Worm (Caenorhabditis elegans) whole organism, L1 larva: ENCODE measurements around the gene gst-19.
A peak's percentile ranks its signal among the peaks of the same experiment; 100 is the strongest.

Experiments
- C16A3.4 ChIP-seq: fragments of 150-350 bp; optimal IDR thresholded peaks from 2 replicates; lab custom pipeline; 2014; ENCODE audit warnings: missing biosample characterization, missing genetic modification characterization
- F16B12.6 ChIP-seq: fragments of 150-350 bp; optimal IDR thresholded peaks from 2 replicates; lab custom pipeline; 2014; ENCODE audit warnings: missing biosample characterization, missing genetic modification characterization
- alr-1 ChIP-seq: fragments of 200-800 bp; sonication (Bioruptor generic); optimal IDR thresholded peaks from 2 replicates; lab custom pipeline; 2018; ENCODE audit warnings: borderline replicate concordance, mild to moderate bottlenecking, missing genetic modification characterization, missing compliant biosample characterization
- ama-1 ChIP-seq: fragments of 150-350 bp; optimal IDR thresholded peaks from 2 replicates; lab custom pipeline; 2014
- blmp-1 ChIP-seq: fragments of 150-350 bp; optimal IDR thresholded peaks from 2 replicates; lab custom pipeline; 2014; ENCODE audit warnings: missing biosample characterization, missing genetic modification characterization
- ceh-63 ChIP-seq: fragments of 200-800 bp; sonication (Bioruptor generic); optimal IDR thresholded peaks from 2 replicates; lab custom pipeline; 2018; ENCODE audit warnings: mild to moderate bottlenecking, missing genetic modification characterization, missing compliant biosample characterization
- ceh-8 ChIP-seq: fragments of 200-800 bp; sonication (Bioruptor generic); optimal IDR thresholded peaks from 2 replicates; lab custom pipeline; 2018; ENCODE audit warnings: mild to moderate bottlenecking, missing genetic modification characterization, moderate library complexity, missing compliant biosample characterization
- ceh-88 ChIP-seq: fragments of 200-800 bp; sonication (Bioruptor generic); IDR thresholded peaks from 2 replicates; pipeline ENCODE4 v1.3.6; 2022; ENCODE audit warnings: missing genetic modification characterization, missing compliant biosample characterization
- dsc-1 ChIP-seq: sonication (generic microtip); optimal IDR thresholded peaks from 2 replicates; lab custom pipeline; 2016; ENCODE audit warnings: mild to moderate bottlenecking, missing genetic modification characterization, missing compliant biosample characterization
- egl-13 ChIP-seq: sonication (generic microtip); optimal IDR thresholded peaks from 2 replicates; lab custom pipeline; 2016; ENCODE audit warnings: missing genotype, missing genetic modification reagents, missing genetic modification characterization, missing compliant biosample characterization
- egl-27 ChIP-seq, 2 experiments: fragments of 150-350 bp in 1 of 2; sonication (generic microtip); optimal IDR thresholded peaks; 3 replicates each; lab custom pipeline; 2017 to 2018; ENCODE audit warnings: missing biosample characterization in 2 of 2, missing genetic modification characterization in 2 of 2, missing genetic modification reagents in 2 of 2
- elt-2 ChIP-seq: sonication (generic microtip); optimal IDR thresholded peaks from 2 replicates; lab custom pipeline; 2016; ENCODE audit warnings: missing genetic modification characterization, mild to moderate bottlenecking, inconsistent platforms, missing compliant biosample characterization, missing genetic modification reagents
- ets-5 ChIP-seq: fragments of 200-800 bp; sonication (Bioruptor generic); IDR thresholded peaks from 2 replicates; pipeline ENCODE4 v1.3.6; 2022; ENCODE audit warnings: missing genetic modification characterization, missing compliant biosample characterization
- fkh-10 ChIP-seq: sonication (generic microtip); optimal IDR thresholded peaks from 2 replicates; lab custom pipeline; 2017; ENCODE audit warnings: missing biosample characterization, missing genetic modification reagents, missing genetic modification characterization
- fos-1 ChIP-seq: fragments of 150-350 bp; optimal IDR thresholded peaks from 2 replicates; lab custom pipeline; 2014; ENCODE audit warnings: missing biosample characterization, missing genetic modification characterization
- hpl-2 ChIP-seq: fragments of 150-350 bp; optimal IDR thresholded peaks from 2 replicates; lab custom pipeline; 2014; ENCODE audit warnings: missing biosample characterization, missing genetic modification reagents, missing genetic modification characterization
- irx-1 ChIP-seq: sonication (generic microtip); optimal IDR thresholded peaks from 2 replicates; lab custom pipeline; 2016; ENCODE audit warnings: missing genetic modification characterization, missing compliant biosample characterization
- isw-1 ChIP-seq: fragments of 200-800 bp; sonication (Bioruptor generic); IDR thresholded peaks from 2 replicates; pipeline ENCODE4 v1.3.6; 2022; ENCODE audit warnings: missing genetic modification characterization, missing compliant biosample characterization
- lin-15B ChIP-seq: fragments of 150-350 bp; sonication (generic microtip); optimal IDR thresholded peaks from 3 replicates; lab custom pipeline; 2014; ENCODE audit warnings: missing biosample characterization, missing genetic modification characterization
- lin-39 ChIP-seq: fragments of 150-350 bp; optimal IDR thresholded peaks from 2 replicates; lab custom pipeline; 2014; ENCODE audit warnings: missing biosample characterization, missing genetic modification reagents, missing genetic modification characterization
- lir-3 ChIP-seq: sonication (generic microtip); optimal IDR thresholded peaks from 2 replicates; lab custom pipeline; 2016; ENCODE audit warnings: mild to moderate bottlenecking, missing genetic modification characterization, moderate library complexity, missing compliant biosample characterization; ENCODE audit not compliant: poor library complexity
- lsy-2 ChIP-seq, 2 experiments: fragments of 150-350 bp; optimal IDR thresholded peaks; 2 replicates each; lab custom pipeline; 2014; ENCODE audit warnings: missing biosample characterization in 2 of 2, missing genetic modification characterization in 2 of 2
- mef-2 ChIP-seq: fragments of 150-350 bp; optimal IDR thresholded peaks from 2 replicates; lab custom pipeline; 2014; ENCODE audit warnings: missing biosample characterization, missing genetic modification characterization
- mep-1 ChIP-seq: fragments of 150-350 bp; optimal IDR thresholded peaks from 2 replicates; lab custom pipeline; 2014; ENCODE audit warnings: missing biosample characterization, missing genetic modification characterization
- nhr-11 ChIP-seq: fragments of 150-350 bp; optimal IDR thresholded peaks from 2 replicates; lab custom pipeline; 2014; ENCODE audit warnings: missing biosample characterization, missing genetic modification characterization
- nhr-19 ChIP-seq: fragments of 200-800 bp; sonication (Bioruptor generic); conservative IDR thresholded peaks from 2 replicates; pipeline ENCODE4 v1.3.6; 2022; ENCODE audit warnings: missing genetic modification characterization, missing compliant biosample characterization
- nhr-20 ChIP-seq: sonication (generic microtip); optimal IDR thresholded peaks from 2 replicates; lab custom pipeline; 2016; ENCODE audit warnings: mild to moderate bottlenecking, missing genetic modification characterization, missing compliant biosample characterization
- nhr-28 ChIP-seq: fragments of 150-350 bp; optimal IDR thresholded peaks from 2 replicates; lab custom pipeline; 2014; ENCODE audit warnings: missing biosample characterization, missing genetic modification characterization
- nhr-47 ChIP-seq: sonication (generic microtip); optimal IDR thresholded peaks from 2 replicates; lab custom pipeline; 2016; ENCODE audit warnings: mild to moderate bottlenecking, missing genetic modification characterization, moderate library complexity, missing compliant biosample characterization
- nhr-71 ChIP-seq: sonication (generic microtip); optimal IDR thresholded peaks from 2 replicates; lab custom pipeline; 2016; ENCODE audit warnings: mild to moderate bottlenecking, missing genetic modification characterization, moderate library complexity, missing compliant biosample characterization
- nhr-85 ChIP-seq: sonication (generic microtip); peaks from one replicate; lab custom pipeline; 2016; ENCODE audit warnings: missing genetic modification characterization, inconsistent platforms, missing compliant biosample characterization
- nhr-90 ChIP-seq: sonication (generic microtip); optimal IDR thresholded peaks from 2 replicates; lab custom pipeline; 2016; ENCODE audit warnings: mild to moderate bottlenecking, missing genetic modification characterization, missing compliant biosample characterization; ENCODE audit not compliant: poor library complexity
- pax-3 ChIP-seq: fragments of 200-800 bp; sonication (Bioruptor generic); optimal IDR thresholded peaks from 2 replicates; lab custom pipeline; 2018; ENCODE audit warnings: mild to moderate bottlenecking, missing genetic modification characterization, moderate library complexity, missing compliant biosample characterization
- pqm-1 ChIP-seq: sonication (generic microtip); optimal IDR thresholded peaks from 3 replicates; lab custom pipeline; 2017; ENCODE audit warnings: missing biosample characterization, missing genetic modification characterization
- rnt-1 ChIP-seq: sonication (generic microtip); optimal IDR thresholded peaks from 2 replicates; lab custom pipeline; 2016; ENCODE audit warnings: mild to moderate bottlenecking, missing genetic modification characterization, moderate library complexity, missing compliant biosample characterization
- snu-23 ChIP-seq: sonication (generic microtip); optimal IDR thresholded peaks from 2 replicates; lab custom pipeline; 2016; ENCODE audit warnings: missing genetic modification characterization, missing compliant biosample characterization
- sup-37 ChIP-seq: fragments of 200-800 bp; sonication (Bioruptor generic); optimal IDR thresholded peaks from 2 replicates; lab custom pipeline; 2018; ENCODE audit warnings: mild to moderate bottlenecking, missing genetic modification characterization, missing compliant biosample characterization
- tbx-2 ChIP-seq: sonication (generic microtip); optimal IDR thresholded peaks from 2 replicates; lab custom pipeline; 2016; ENCODE audit warnings: missing genetic modification characterization, missing compliant biosample characterization
- tlp-1 ChIP-seq: fragments of 150-350 bp; optimal IDR thresholded peaks from 2 replicates; lab custom pipeline; 2014; ENCODE audit warnings: missing biosample characterization, missing genetic modification characterization
- unc-62 ChIP-seq: fragments of 150-350 bp; optimal IDR thresholded peaks from 2 replicates; lab custom pipeline; 2014; ENCODE audit warnings: missing biosample characterization, missing genetic modification reagents, missing genetic modification characterization
- vab-15 ChIP-seq: sonication (generic microtip); optimal IDR thresholded peaks from 2 replicates; lab custom pipeline; 2017; ENCODE audit warnings: missing genotype, mild to moderate bottlenecking, missing genetic modification characterization, missing compliant biosample characterization
- xbp-1 ChIP-seq: sonication (generic microtip); optimal IDR thresholded peaks from 2 replicates; lab custom pipeline; 2016; ENCODE audit warnings: missing genetic modification characterization, missing compliant biosample characterization
- zag-1 ChIP-seq: fragments of 150-350 bp; optimal IDR thresholded peaks from 2 replicates; lab custom pipeline; 2014; ENCODE audit warnings: missing biosample characterization, missing genetic modification characterization
- ztf-11 ChIP-seq, 2 experiments: sonication (generic microtip); optimal IDR thresholded peaks; 2 replicates each; lab custom pipeline; 2016 to 2017; ENCODE audit warnings: missing genetic modification characterization in 2 of 2, missing biosample characterization in 1 of 2, missing compliant biosample characterization in 1 of 2
- ztf-4 ChIP-seq: fragments of 150-350 bp; optimal IDR thresholded peaks from 2 replicates; lab custom pipeline; 2014; ENCODE audit warnings: missing biosample characterization, missing genetic modification characterization

Gene gst-19

DNA sequence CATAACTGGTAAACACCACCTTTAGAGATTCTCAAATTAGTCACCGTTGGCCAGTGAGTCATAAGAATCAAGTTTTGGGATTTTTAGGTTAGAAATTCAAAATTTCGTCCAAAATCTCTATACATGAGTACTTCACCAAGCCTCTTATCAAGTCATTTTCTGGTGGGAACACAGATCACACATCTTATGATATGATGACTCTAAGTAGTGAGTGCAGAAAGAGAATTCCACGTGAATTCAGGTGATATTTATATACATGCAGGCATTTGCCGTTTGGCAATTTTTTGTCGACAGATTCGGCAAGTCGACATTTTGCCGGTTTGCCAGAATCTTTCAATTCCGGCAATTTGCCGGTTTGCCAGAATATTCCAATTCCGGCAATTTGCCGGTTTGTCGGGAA, 45.1 kb upstream of the gst-19 start (continued):
- TF ChIP-seq F16B12.6 (tag; lab: Kevin White, UChicago) = no peak
- TF ChIP-seq hpl-2 (GFP tag; lab: Kevin White, UChicago) = no peak
- no peak for TF ChIP-seq rnt-1 (tag; lab: Kevin White, UChicago)
- peak; percentile 37 for TF ChIP-seq nhr-71 (tag; lab: Kevin White, UChicago)
- no peak for TF ChIP-seq ama-1 (lab: Kevin White, UChicago)
- TF ChIP-seq ceh-8 = no peak
- peak; percentile 20 for TF ChIP-seq snu-23 (GFP tag; lab: Kevin White, UChicago)
- TF ChIP-seq nhr-11 (tag; lab: Kevin White, UChicago) = no peak
- TF ChIP-seq sup-37 (GFP tag; lab: Kevin White, UChicago) = no peak
- TF ChIP-seq nhr-90 (tag; lab: Kevin White, UChicago) = peak; percentile 6
- no peak for TF ChIP-seq ets-5 (GFP tag; lab: Robert Waterston, UW)
- TF ChIP-seq nhr-20 (tag; lab: Kevin White, UChicago) = peak; percentile 30
- 0 out of 2 replicates have a peak, but pooled peaks have one; percentile 8 for TF ChIP-seq nhr-19 (GFP tag; lab: Robert Waterston, UW)

DNA sequence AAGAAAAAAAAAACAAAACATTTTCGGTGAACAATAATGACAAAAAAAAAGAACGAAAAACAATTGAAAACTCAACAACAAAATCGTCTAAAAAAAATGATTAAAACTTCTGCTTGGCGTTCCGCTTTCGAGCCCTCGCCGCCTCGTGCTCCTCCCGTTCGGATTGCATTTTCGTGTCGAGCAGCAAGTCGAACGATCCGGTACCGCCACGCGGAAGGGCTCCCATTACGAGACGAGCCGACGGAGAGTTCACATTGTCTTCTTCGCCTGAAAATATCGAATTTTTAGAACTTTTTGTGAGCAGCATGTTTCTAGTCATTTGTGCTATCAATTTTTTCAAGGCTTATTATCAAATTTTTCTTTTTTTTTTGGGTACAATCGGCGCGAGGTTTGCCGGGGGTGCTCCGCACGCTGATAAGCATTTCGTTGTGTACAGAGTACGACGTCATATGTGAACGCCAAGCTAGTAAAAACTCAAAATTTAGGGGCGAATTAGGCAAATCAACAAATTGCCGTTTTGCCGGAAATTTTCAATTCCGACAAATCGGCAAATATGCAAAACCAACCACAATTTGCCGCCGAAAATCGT, 43.9 kb upstream of the gst-19 start:
- TF ChIP-seq elt-2 (tag; lab: Kevin White, UChicago) (peak; percentile 51), pqm-1 (tag; lab: Kevin White, UChicago) (peak; percentile 54), nhr-11 (tag; lab: Kevin White, UChicago) (no peak), xbp-1 (tag; lab: Kevin White, UChicago) (no peak), unc-62 (GFP tag; lab: Kevin White, UChicago) (no peak), egl-13 (tag; lab: Kevin White, UChicago) (no peak), nhr-19 (GFP tag; lab: Robert Waterston, UW) (no peak), ztf-11 (tag; optimal IDR thresholded peaks at IDR 0.05; lab: Kevin White, UChicago) (no peak), fkh-10 (GFP tag; lab: Kevin White, UChicago) (no peak)

ce11 chrII:13668844-13669441, 42.0 kb upstream of the gst-19 start, which contains the start of gene C31C9.7:
C31C9.7 (plus strand) TSS chrII:13669104.
- TF ChIP-seq dsc-1 (tag; lab: Kevin White, UChicago) (no peak), mep-1 (tag; lab: Kevin White, UChicago) (no peak), snu-23 (GFP tag; lab: Kevin White, UChicago) (peak; percentile 19), nhr-85 (tag; lab: Kevin White, UChicago) (peak; percentile 55), nhr-71 (tag; lab: Kevin White, UChicago) (peak; percentile 36), tlp-1 (tag; lab: Kevin White, UChicago) (no peak), lsy-2 (tag; optimal IDR thresholded peaks at IDR 0.05; lab: Kevin White, UChicago) (no peak), isw-1 (GFP tag; lab: Robert Waterston, UW) (no peak), fkh-10 (GFP tag; lab: Kevin White, UChicago) (no peak), irx-1 (tag; lab: Kevin White, UChicago) (no peak), C16A3.4 (tag; lab: Kevin White, UChicago) (no peak), egl-27 (tag; optimal IDR thresholded peaks at IDR 0.05; lab: Kevin White, UChicago) (no peak), hpl-2 (GFP tag; lab: Kevin White, UChicago) (no peak), lin-15B (tag; lab: Kevin White, UChicago) (no peak), zag-1 (tag; lab: Kevin White, UChicago) (no peak), ztf-4 (no peak), lin-39 (tag; lab: Kevin White, UChicago) (no peak), rnt-1 (tag; lab: Kevin White, UChicago) (no peak), nhr-28 (tag; lab: Kevin White, UChicago) (no peak), nhr-11 (tag; lab: Kevin White, UChicago) (no peak), nhr-47 (tag; lab: Kevin White, UChicago) (peak; percentile 8), blmp-1 (tag; lab: Kevin White, UChicago) (no peak), mef-2 (tag; lab: Kevin White, UChicago) (no peak), ceh-8 (no peak), fos-1 (no peak), nhr-19 (GFP tag; lab: Robert Waterston, UW) (peak; percentile 25), ets-5 (GFP tag; lab: Robert Waterston, UW) (no peak), ztf-11 (tag; optimal IDR thresholded peaks at IDR 0.05; lab: Kevin White, UChicago) (no peak), lir-3 (tag; lab: Kevin White, UChicago) (no peak), ceh-88 (no peak), tbx-2 (tag; lab: Kevin White, UChicago) (peak; percentile 20), vab-15 (tag; lab: Kevin White, UChicago) (no peak), ceh-63 (GFP tag; lab: Kevin White, UChicago) (no peak), F16B12.6 (tag; lab: Kevin White, UChicago) (no peak), alr-1 (tag; lab: Kevin White, UChicago) (no peak), pax-3 (tag; lab: Kevin White, UChicago) (no peak)
